Worm (Caenorhabditis elegans) whole organism, young adult: Measurements from ENCODE around the gene F53A3.7.

Experiments
- B0035.1 ChIP-seq: sonication (generic microtip); optimal IDR thresholded peaks from 2 replicates; lab custom pipeline; 2016; ENCODE audit warnings: missing genetic modification characterization, mild to moderate bottlenecking, missing compliant biosample characterization, missing genotype, missing genetic modification reagents
- B0336.3 ChIP-seq: fragments of 200-800 bp; sonication (Bioruptor generic); IDR thresholded peaks from 2 replicates; pipeline ENCODE4 v1.3.6; 2022; ENCODE audit warnings: missing genetic modification characterization, missing compliant biosample characterization
- C06A6.2 ChIP-seq: fragments of 200-800 bp; sonication (Bioruptor generic); conservative IDR thresholded peaks from 2 replicates; pipeline ENCODE4 v1.3.6; 2022; ENCODE audit warnings: missing genetic modification characterization, missing compliant biosample characterization
- C17E4.6 ChIP-seq: fragments of 200-800 bp; sonication (Bioruptor generic); IDR thresholded peaks from 2 replicates; pipeline ENCODE4 v1.3.6; 2022; ENCODE audit warnings: missing genetic modification reagents, missing genetic modification characterization, missing compliant biosample characterization
- F22D6.2 ChIP-seq: sonication (generic microtip); optimal IDR thresholded peaks from 2 replicates; lab custom pipeline; 2016; ENCODE audit warnings: mild to moderate bottlenecking, missing genetic modification characterization, missing compliant biosample characterization
- F39B2.1 ChIP-seq: fragments of 200-800 bp; sonication (Bioruptor generic); IDR thresholded peaks from 2 replicates; pipeline ENCODE4 v1.3.6; 2022; ENCODE audit warnings: missing genetic modification reagents, missing genetic modification characterization, missing compliant biosample characterization
- F55B11.4 ChIP-seq: sonication (generic microtip); optimal IDR thresholded peaks from 2 replicates; lab custom pipeline; 2016; ENCODE audit warnings: missing compliant biosample characterization, missing genetic modification characterization, borderline replicate concordance; ENCODE audit not compliant: insufficient read depth
- K11D2.4 ChIP-seq: fragments of 200-800 bp; sonication (Bioruptor generic); IDR thresholded peaks from 2 replicates; pipeline ENCODE4 v1.3.6; 2022; ENCODE audit warnings: missing genetic modification reagents, missing genetic modification characterization, missing compliant biosample characterization
- T26A5.8 ChIP-seq: sonication (generic microtip); optimal IDR thresholded peaks from 2 replicates; lab custom pipeline; 2016; ENCODE audit warnings: missing genetic modification characterization, missing compliant biosample characterization
- Y56A3A.18 ChIP-seq: fragments of 200-800 bp; sonication (Bioruptor generic); IDR thresholded peaks from 2 replicates; pipeline ENCODE4 v1.3.6; 2022; ENCODE audit warnings: missing genetic modification reagents, missing genetic modification characterization, missing compliant biosample characterization
- Y67H2A.10 ChIP-seq: fragments of 200-800 bp; sonication (Bioruptor generic); conservative IDR thresholded peaks from 2 replicates; pipeline ENCODE4 v1.3.6; 2022; ENCODE audit warnings: missing genetic modification reagents, missing genetic modification characterization, missing compliant biosample characterization
- Y79H2A.3 ChIP-seq: fragments of 200-800 bp; sonication (Bioruptor generic); conservative IDR thresholded peaks from 2 replicates; pipeline ENCODE4 v1.3.6; 2022; ENCODE audit warnings: missing genetic modification reagents, missing genetic modification characterization, missing compliant biosample characterization
- Y95B8A.8 ChIP-seq: fragments of 200-800 bp; sonication (Bioruptor generic); IDR thresholded peaks from 2 replicates; pipeline ENCODE4 v1.3.6; 2022; ENCODE audit warnings: missing genetic modification reagents, missing genetic modification characterization, missing compliant biosample characterization
- atf-7 ChIP-seq: sonication (generic microtip); optimal IDR thresholded peaks from 2 replicates; lab custom pipeline; 2017; ENCODE audit warnings: mild to moderate bottlenecking, missing genetic modification characterization, missing compliant biosample characterization
- attf-5 ChIP-seq: fragments of 200-800 bp; sonication (Bioruptor generic); optimal IDR thresholded peaks from 2 replicates; lab custom pipeline; 2018; ENCODE audit warnings: mild to moderate bottlenecking, missing genetic modification characterization, missing compliant biosample characterization
- bed-1 ChIP-seq: fragments of 200-800 bp; sonication (Bioruptor generic); IDR thresholded peaks from 2 replicates; pipeline ENCODE4 v1.3.6; 2022; ENCODE audit warnings: missing genetic modification reagents, missing genetic modification characterization, missing compliant biosample characterization
- bed-2 ChIP-seq: fragments of 200-800 bp; sonication (Bioruptor generic); IDR thresholded peaks from 2 replicates; pipeline ENCODE4 v1.3.6; 2022; ENCODE audit warnings: missing genetic modification reagents, missing genetic modification characterization, missing compliant biosample characterization
- cebp-1 ChIP-seq, 2 experiments: fragments of 200-800 bp in 1 of 2; sonication (Bioruptor generic) in 1 of 2; sonication (generic microtip) in 1 of 2; IDR thresholded peaks in 1 of 2; optimal IDR thresholded peaks in 1 of 2; 2 replicates each; pipeline versions ENCODE4 v1.3.6 to Lab custom; 2017 to 2022; ENCODE audit warnings: missing compliant biosample characterization in 2 of 2, missing genetic modification characterization in 2 of 2, mild to moderate bottlenecking in 1 of 2, missing genetic modification reagents in 1 of 2, moderate library complexity in 1 of 2
- ceh-100 ChIP-seq: fragments of 200-800 bp; sonication (Bioruptor generic); IDR thresholded peaks from 2 replicates; pipeline ENCODE4 v1.3.6; 2022; ENCODE audit warnings: missing genetic modification reagents, missing genetic modification characterization, missing compliant biosample characterization
- ceh-27 ChIP-seq: fragments of 200-800 bp; sonication (Bioruptor generic); optimal IDR thresholded peaks from 2 replicates; lab custom pipeline; 2018; ENCODE audit warnings: mild to moderate bottlenecking, missing genetic modification characterization, moderate library complexity, missing compliant biosample characterization
- ceh-91 ChIP-seq: fragments of 200-800 bp; sonication (Bioruptor generic); IDR thresholded peaks from 2 replicates; pipeline ENCODE4 v1.3.6; 2022; ENCODE audit warnings: missing genetic modification reagents, missing genetic modification characterization, missing compliant biosample characterization
- dpl-1 ChIP-seq: fragments of 150-350 bp; optimal IDR thresholded peaks from 2 replicates; lab custom pipeline; 2014; ENCODE audit warnings: missing biosample characterization, missing genetic modification reagents, missing genetic modification characterization
- egrh-3 ChIP-seq: fragments of 200-800 bp; sonication (Bioruptor generic); IDR thresholded peaks from 2 replicates; pipeline ENCODE4 v1.3.6; 2022; ENCODE audit warnings: missing genetic modification reagents, missing genetic modification characterization, missing compliant biosample characterization
- gei-17 ChIP-seq: fragments of 200-800 bp; sonication (Bioruptor generic); optimal IDR thresholded peaks from 2 replicates; lab custom pipeline; 2018; ENCODE audit warnings: mild to moderate bottlenecking, missing genetic modification characterization, missing compliant biosample characterization
- hlh-26 ChIP-seq: fragments of 200-800 bp; sonication (Bioruptor generic); conservative IDR thresholded peaks from 2 replicates; pipeline ENCODE4 v1.3.6; 2022; ENCODE audit warnings: missing genetic modification reagents, missing genetic modification characterization, missing compliant biosample characterization
- hrde-1 ChIP-seq: sonication (generic microtip); optimal IDR thresholded peaks from 2 replicates; lab custom pipeline; 2016; ENCODE audit warnings: missing genetic modification characterization, mild to moderate bottlenecking, missing compliant biosample characterization, moderate library complexity, missing genotype, missing genetic modification reagents, borderline replicate concordance
- lin-26 ChIP-seq: fragments of 200-800 bp; sonication (Bioruptor generic); IDR thresholded peaks from 2 replicates; pipeline ENCODE4 v1.3.6; 2022; ENCODE audit warnings: missing genetic modification reagents, missing genetic modification characterization, missing compliant biosample characterization
- lin-40 ChIP-seq: sonication (generic microtip); optimal IDR thresholded peaks from 2 replicates; lab custom pipeline; 2016; ENCODE audit warnings: missing genetic modification characterization, mild to moderate bottlenecking, missing compliant biosample characterization, missing genotype, missing genetic modification reagents
- lin-54 ChIP-seq: fragments of 200-800 bp; sonication (Bioruptor generic); optimal IDR thresholded peaks from 2 replicates; lab custom pipeline; 2018; ENCODE audit warnings: mild to moderate bottlenecking, missing genetic modification characterization, missing compliant biosample characterization
- lir-1 ChIP-seq: fragments of 200-800 bp; sonication (Bioruptor generic); conservative IDR thresholded peaks from 2 replicates; pipeline ENCODE4 v1.3.6; 2022; ENCODE audit warnings: missing genetic modification reagents, missing genetic modification characterization, missing compliant biosample characterization
- madf-3 ChIP-seq: fragments of 200-800 bp; sonication (Bioruptor generic); IDR thresholded peaks from 2 replicates; pipeline ENCODE4 v1.3.6; 2022; ENCODE audit warnings: missing genetic modification reagents, missing genetic modification characterization, missing compliant biosample characterization
- madf-6 ChIP-seq: fragments of 200-800 bp; sonication (Bioruptor generic); IDR thresholded peaks from 2 replicates; pipeline ENCODE4 v1.3.6; 2022; ENCODE audit warnings: missing genetic modification reagents, missing genetic modification characterization, missing compliant biosample characterization
- madf-8 ChIP-seq: fragments of 200-800 bp; sonication (Bioruptor generic); conservative IDR thresholded peaks from 2 replicates; pipeline ENCODE4 v1.3.6; 2022; ENCODE audit warnings: missing genetic modification reagents, missing genetic modification characterization, missing compliant biosample characterization
- mcd-1 ChIP-seq: fragments of 200-800 bp; sonication (Bioruptor generic); IDR thresholded peaks from 2 replicates; pipeline ENCODE4 v1.3.6; 2022; ENCODE audit warnings: missing genetic modification reagents, missing genetic modification characterization, missing compliant biosample characterization
- nhr-120 ChIP-seq: fragments of 200-800 bp; sonication (Bioruptor generic); IDR thresholded peaks from 2 replicates; pipeline ENCODE4 v1.3.6; 2022; ENCODE audit warnings: missing genetic modification characterization, missing compliant biosample characterization
- nhr-27 ChIP-seq: fragments of 200-800 bp; sonication (Bioruptor generic); optimal IDR thresholded peaks from 2 replicates; lab custom pipeline; 2018; ENCODE audit warnings: mild to moderate bottlenecking, missing genetic modification characterization, moderate library complexity, missing compliant biosample characterization
- nhr-90 ChIP-seq: sonication (generic microtip); optimal IDR thresholded peaks from 2 replicates; lab custom pipeline; 2016; ENCODE audit warnings: missing genotype, mild to moderate bottlenecking, missing genetic modification characterization, missing compliant biosample characterization
- rcor-1 ChIP-seq: fragments of 200-800 bp; sonication (Bioruptor generic); IDR thresholded peaks from 2 replicates; pipeline ENCODE4 v1.3.6; 2022; ENCODE audit warnings: missing genetic modification reagents, missing genetic modification characterization, missing compliant biosample characterization
- somi-1 ChIP-seq: fragments of 200-800 bp; sonication (Bioruptor generic); optimal IDR thresholded peaks from 2 replicates; lab custom pipeline; 2018; ENCODE audit warnings: mild to moderate bottlenecking, missing genetic modification characterization, missing compliant biosample characterization
- tbp1 ChIP-seq: fragments of 200-800 bp; sonication (Bioruptor generic); optimal IDR thresholded peaks from 2 replicates; lab custom pipeline; 2018; ENCODE audit warnings: mild to moderate bottlenecking, missing genetic modification characterization, missing compliant biosample characterization
- tlf-1 ChIP-seq: fragments of 200-800 bp; sonication (Bioruptor generic); optimal IDR thresholded peaks from 2 replicates; lab custom pipeline; 2018; ENCODE audit warnings: mild to moderate bottlenecking, missing genetic modification characterization, missing compliant biosample characterization
- xnd-1 ChIP-seq: sonication (generic microtip); optimal IDR thresholded peaks from 2 replicates; lab custom pipeline; 2016; ENCODE audit warnings: missing genotype, missing genetic modification reagents, missing genetic modification characterization, missing compliant biosample characterization
- zim-3 ChIP-seq: sonication (generic microtip); optimal IDR thresholded peaks from 2 replicates; lab custom pipeline; 2017; ENCODE audit warnings: mild to moderate bottlenecking, missing genetic modification characterization, moderate library complexity, missing compliant biosample characterization
- ztf-22 ChIP-seq: fragments of 200-800 bp; sonication (Bioruptor generic); optimal IDR thresholded peaks from 2 replicates; lab custom pipeline; 2018; ENCODE audit warnings: mild to moderate bottlenecking, missing genetic modification characterization, moderate library complexity, missing compliant biosample characterization
- ztf-26 ChIP-seq: sonication (generic microtip); optimal IDR thresholded peaks from 2 replicates; lab custom pipeline; 2017; ENCODE audit warnings: missing genetic modification characterization, missing compliant biosample characterization
- ztf-3 ChIP-seq: fragments of 200-800 bp; sonication (Bioruptor generic); optimal IDR thresholded peaks from 2 replicates; lab custom pipeline; 2018; ENCODE audit warnings: mild to moderate bottlenecking, missing genetic modification characterization, missing compliant biosample characterization

The F53A3.7 gene

ce11 chrIII:1923419-1924318, 27.7 kb upstream of the F53A3.7 start (continued):
- TF ChIP-seq hrde-1 (tag; lab: Kevin White, UChicago), result no peak
- TF ChIP-seq nhr-90 (tag; lab: Kevin White, UChicago), result no peak
- TF ChIP-seq F22D6.2, result peak; percentile 47
- peak; percentile 75 for TF ChIP-seq mcd-1
- peak; percentile 7 for TF ChIP-seq nhr-27 (tag; lab: Kevin White, UChicago)
- TF ChIP-seq somi-1 (GFP tag; lab: Kevin White, UChicago), result peak; percentile 96
- peak; percentile 52 for TF ChIP-seq B0035.1 (tag; lab: Kevin White, UChicago)
- TF ChIP-seq ceh-100 (GFP tag; lab: Robert Waterston, UW), result no peak
- TF ChIP-seq xnd-1, result no peak
- TF ChIP-seq atf-7 (tag; lab: Kevin White, UChicago), result peak; percentile 85
- TF ChIP-seq Y56A3A.18 (GFP tag; lab: Robert Waterston, UW), result no peak
- TF ChIP-seq dpl-1 (GFP tag; lab: Kevin White, UChicago), result peak; percentile 30
- peak; percentile 93 for TF ChIP-seq lin-40 (tag; lab: Kevin White, UChicago)
- TF ChIP-seq hlh-26 (GFP tag; lab: Robert Waterston, UW), result no peak
- no peak for TF ChIP-seq zim-3 (tag; lab: Kevin White, UChicago)
- TF ChIP-seq C06A6.2 (GFP tag; lab: Robert Waterston, UW), result peak; percentile 83
- TF ChIP-seq B0336.3 (GFP tag; lab: Robert Waterston, UW), result peak; percentile 72
- TF ChIP-seq rcor-1, result peak; percentile 15; the same call in 1 of the 2 replicates
- no peak for TF ChIP-seq nhr-120 (GFP tag; lab: Robert Waterston, UW)
- peak; percentile 47; the same call in 1 of the 2 replicates for TF ChIP-seq madf-6
- peak; percentile 52 for TF ChIP-seq tbp1 (GFP tag; lab: Kevin White, UChicago)
- TF ChIP-seq cebp-1 (GFP tag; IDR thresholded peaks at IDR 0.05; lab: Robert Waterston, UW), result 0 out of 2 replicates have a peak, but pooled peaks have one; percentile 9
- TF ChIP-seq cebp-1 (tag; optimal IDR thresholded peaks at IDR 0.05; lab: Kevin White, UChicago), result peak; percentile 85
- no peak for TF ChIP-seq F39B2.1 (GFP tag; lab: Robert Waterston, UW)
- TF ChIP-seq ceh-27 (GFP tag; lab: Kevin White, UChicago), result peak; percentile 93
- no peak for TF ChIP-seq Y79H2A.3 (GFP tag; lab: Robert Waterston, UW)
- peak; percentile 56 for TF ChIP-seq gei-17
- TF ChIP-seq ztf-26 (tag; lab: Kevin White, UChicago), result peak; percentile 91
- no peak for TF ChIP-seq bed-1 (GFP tag; lab: Robert Waterston, UW)
- TF ChIP-seq lin-26, result peak; percentile 79
- TF ChIP-seq ztf-22 (GFP tag; lab: Kevin White, UChicago), result no peak
- peak; percentile 65 for TF ChIP-seq lir-1 (GFP tag; lab: Robert Waterston, UW)
- TF ChIP-seq madf-3, result no peak
- TF ChIP-seq ceh-91 (GFP tag; lab: Robert Waterston, UW), result no peak
- TF ChIP-seq Y95B8A.8 (GFP tag; lab: Robert Waterston, UW), result 0 out of 2 replicates have a peak, but pooled peaks have one; percentile 41
- no peak for TF ChIP-seq F55B11.4 (tag; lab: Kevin White, UChicago)
- peak; percentile 63 for TF ChIP-seq tlf-1 (GFP tag; lab: Kevin White, UChicago)
- no peak for TF ChIP-seq C17E4.6 (GFP tag; lab: Robert Waterston, UW)
- peak; percentile 62 for TF ChIP-seq attf-5 (GFP tag; lab: Kevin White, UChicago)
- TF ChIP-seq K11D2.4 (GFP tag; lab: Robert Waterston, UW), result peak; percentile 89
- TF ChIP-seq egrh-3 (GFP tag; lab: Robert Waterston, UW), result peak; percentile 99
- no peak for TF ChIP-seq T26A5.8 (tag; lab: Kevin White, UChicago)
- peak; percentile 36 for TF ChIP-seq lin-54 (GFP tag; lab: Kevin White, UChicago)
- TF ChIP-seq bed-2, result no peak
- no peak for TF ChIP-seq madf-8 (GFP tag; lab: Robert Waterston, UW)
- TF ChIP-seq ztf-3 (GFP tag; lab: Kevin White, UChicago), result peak; percentile 76
- TF ChIP-seq Y67H2A.10 (GFP tag; lab: Robert Waterston, UW), result 0 out of 2 replicates have a peak, but pooled peaks have one; percentile 16
